Worm (Caenorhabditis elegans): ENCODE results near the gene lelo-3.

The lelo-3 gene

DNA sequence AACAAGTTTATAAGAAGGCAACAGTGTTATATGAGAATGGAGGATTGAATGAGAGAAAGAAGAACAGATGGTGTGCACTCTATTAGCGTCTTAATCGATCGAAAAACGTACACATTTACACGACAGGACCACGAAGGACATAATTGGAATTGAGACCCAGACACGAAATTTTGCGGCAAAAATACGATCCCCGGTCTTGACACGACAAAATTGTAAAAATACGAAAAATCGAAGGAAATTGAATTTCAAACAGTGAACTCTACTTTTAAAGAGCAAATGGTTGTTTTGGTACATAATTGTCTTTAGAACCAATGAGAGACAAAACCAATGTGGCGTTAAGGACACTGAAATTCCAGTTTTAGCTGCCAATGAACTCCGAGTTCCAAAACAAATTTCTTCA is at the start of gene lelo-3:
Gene lelo-3 (minus strand): TSS at position 101 of the 400 bp plus-strand sequence.
- no peak for TF ChIP-seq lin-38 (GFP tag; IDR thresholded peaks at IDR 0.05)
- TF ChIP-seq dmd-9 (GFP tag; IDR thresholded peaks at IDR 0.05) = no peak
- no peak for TF ChIP-seq lsy-2 (tag; optimal IDR thresholded peaks at IDR 0.05)

DNA sequence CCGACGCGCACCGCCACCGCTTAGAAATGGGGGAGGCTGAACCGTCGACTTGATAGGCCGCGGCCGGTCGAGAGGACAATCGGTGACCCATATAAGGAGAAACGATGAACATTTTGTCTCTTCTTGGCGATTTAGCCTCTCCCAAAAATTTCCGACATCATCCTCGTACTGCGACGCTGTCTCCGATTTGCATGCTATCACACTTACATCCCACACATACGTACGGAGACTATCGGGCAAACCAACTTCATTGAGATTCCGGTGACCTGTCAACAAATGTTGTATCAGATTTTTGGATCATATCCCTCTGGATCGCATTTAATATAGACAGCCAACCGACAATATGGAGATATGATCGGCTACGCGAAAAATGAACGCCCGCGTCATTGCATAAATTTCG is 44.2 kb upstream of the lelo-3 start:
- no peak for TF ChIP-seq nhr-237 (tag; optimal IDR thresholded peaks at IDR 0.05)
- TF ChIP-seq jun-1 (tag; optimal IDR thresholded peaks at IDR 0.05) = no peak
- TF ChIP-seq F49E8.2 (tag; optimal IDR thresholded peaks at IDR 0.05; ENCODE audit: borderline replicate concordance) = no peak
- no peak for TF ChIP-seq madf-5 (GFP tag; IDR thresholded peaks at IDR 0.05)
- no peak for TF ChIP-seq mep-1 (tag; optimal IDR thresholded peaks at IDR 0.05)
- TF ChIP-seq T20F7.1 (GFP tag; optimal IDR thresholded peaks at IDR 0.05) = no peak
- TF ChIP-seq nhr-76 (tag; optimal IDR thresholded peaks at IDR 0.05) = no peak
- TF ChIP-seq aha-1 (tag) = no peak
- TF ChIP-seq unc-39 (tag; optimal IDR thresholded peaks at IDR 0.05) = no peak
- TF ChIP-seq ceh-32 (tag; optimal IDR thresholded peaks at IDR 0.05; ENCODE audit: poor library complexity) = no peak
- TF ChIP-seq sdz-12 (GFP tag; optimal IDR thresholded peaks at IDR 0.05) = no peak
- no peak for TF ChIP-seq lir-3 (tag; optimal IDR thresholded peaks at IDR 0.05)
- TF ChIP-seq ces-1 (GFP tag; optimal IDR thresholded peaks at IDR 0.05) = no peak
- no peak for TF ChIP-seq fkh-10 (GFP tag; optimal IDR thresholded peaks at IDR 0.05)
- no peak for TF ChIP-seq aly-2 (tag; optimal IDR thresholded peaks at IDR 0.05)
- no peak for TF ChIP-seq spr-3 (GFP tag; optimal IDR thresholded peaks at IDR 0.05)
- TF ChIP-seq lin-39 (tag; optimal IDR thresholded peaks at IDR 0.05) = no peak
- no peak for TF ChIP-seq nhr-48 (tag; optimal IDR thresholded peaks at IDR 0.05)
- no peak for TF ChIP-seq lin-15B (tag; optimal IDR thresholded peaks at IDR 0.05)
- TF ChIP-seq snpc-4 (tag; optimal IDR thresholded peaks at IDR 0.05) = no peak

DNA sequence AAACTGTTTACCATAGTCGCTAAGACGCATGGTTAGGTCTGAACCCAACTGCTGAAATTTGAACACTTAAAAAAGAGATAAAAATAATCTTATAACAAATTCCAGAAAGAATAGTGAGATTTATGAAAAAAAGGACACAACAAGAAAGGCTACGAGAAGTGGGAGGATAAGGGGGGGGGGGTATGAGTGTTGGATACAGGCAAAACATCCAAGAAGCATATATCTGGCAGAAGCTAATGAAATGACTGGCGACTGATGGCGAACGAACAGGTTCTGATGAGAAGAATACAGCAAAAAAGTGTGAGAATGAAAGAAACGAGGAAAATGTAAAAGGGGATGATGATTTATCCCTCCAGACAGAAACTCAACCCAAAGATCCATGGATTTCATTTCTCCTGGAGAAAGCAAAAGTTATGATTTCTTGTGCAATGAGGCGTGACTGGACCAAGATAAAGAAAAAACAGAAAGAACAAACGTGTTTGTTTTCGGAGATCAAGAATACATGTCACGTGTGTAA is 43.6 kb upstream of the lelo-3 start, which contains the start of gene ptr-4:
Gene ptr-4 (minus strand): TSS at position 51 of the 517 bp plus-strand sequence.
- TF ChIP-seq unc-62 (GFP tag; optimal IDR thresholded peaks at IDR 0.05 in 1 of 2) (peak in 1 of 2 experiments; percentile 92), unc-62 (tag; optimal IDR thresholded peaks at IDR 0.05) (no peak), ama-1 (optimal IDR thresholded peaks at IDR 0.05) (no peak)

DNA sequence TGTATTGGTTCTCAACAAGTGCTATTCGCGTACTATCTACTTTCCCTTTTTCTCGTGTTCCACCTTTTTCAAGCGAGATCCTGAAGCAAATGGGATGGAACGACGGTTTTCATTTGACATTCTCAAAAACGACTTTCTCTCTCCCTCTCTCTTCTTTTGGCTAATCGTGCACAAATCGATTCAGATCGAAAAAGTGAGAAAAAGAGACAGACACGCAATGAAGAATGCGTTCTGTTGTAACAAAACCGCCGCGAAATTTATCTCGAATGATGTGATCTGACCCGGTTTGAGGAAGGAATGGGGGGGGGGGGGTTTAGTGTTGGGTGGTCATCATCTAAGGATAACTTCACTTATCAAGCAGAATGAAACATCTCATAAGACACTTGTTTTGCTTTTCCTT is 42.0 kb upstream of the lelo-3 start:
- TF ChIP-seq mdl-1 (tag; optimal IDR thresholded peaks at IDR 0.05) = peak in 1 of 2 experiments; percentile 23
- no peak for TF ChIP-seq F44E2.7 (GFP tag; IDR thresholded peaks at IDR 0.05)
- no peak for TF ChIP-seq tra-1 (GFP tag; IDR thresholded peaks at IDR 0.05)
- peak; percentile 25 for TF ChIP-seq hlh-11 (tag; optimal IDR thresholded peaks at IDR 0.05)
- no peak for TF ChIP-seq nhr-6 (tag; optimal IDR thresholded peaks at IDR 0.05)
- TF ChIP-seq hlh-30 (tag; optimal IDR thresholded peaks at IDR 0.05; ENCODE audit: insufficient read depth) = peak; percentile 9

DNA sequence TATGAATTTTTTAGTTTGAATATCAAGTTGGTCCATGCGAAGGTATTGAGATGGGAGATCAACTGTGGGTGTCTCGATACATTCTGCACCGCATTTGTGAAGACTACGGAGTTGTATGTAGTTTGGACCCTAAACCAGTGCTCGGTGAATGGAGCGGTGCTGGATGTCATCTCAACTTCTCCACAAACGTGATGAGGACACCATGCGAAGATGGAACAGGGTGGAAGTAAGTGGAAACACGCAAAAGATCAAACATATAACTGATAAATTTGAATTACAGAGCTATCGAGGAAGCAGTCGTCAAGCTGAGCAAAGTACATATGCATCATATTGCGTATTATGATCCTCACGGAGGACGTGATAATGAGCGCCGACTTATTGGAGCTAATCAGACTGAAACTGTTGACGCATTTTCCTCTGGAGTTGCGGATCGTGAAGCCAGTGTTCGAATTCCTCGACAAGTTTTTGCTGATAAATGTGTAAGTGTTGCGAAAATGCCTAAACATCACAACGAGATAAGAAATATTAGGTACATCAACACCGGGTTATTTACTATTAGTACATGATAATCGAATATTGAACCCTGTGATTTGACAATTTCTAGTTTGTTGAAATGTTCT is 36.9 kb upstream of the lelo-3 start:
- TF ChIP-seq F37D6.2 (tag; optimal IDR thresholded peaks at IDR 0.05) (no peak), php-3 (GFP tag; IDR thresholded peaks at IDR 0.05) (no peak), mxl-2 (GFP tag; conservative IDR thresholded peaks at IDR 0.05) (no peak), mdl-1 (tag; optimal IDR thresholded peaks at IDR 0.05) (no peak), nhr-41 (GFP tag; IDR thresholded peaks at IDR 0.05) (no peak), gei-8 (GFP tag; optimal IDR thresholded peaks at IDR 0.05) (no peak), vab-7 (GFP tag; IDR thresholded peaks at IDR 0.05) (no peak), ceh-62 (tag; optimal IDR thresholded peaks at IDR 0.05) (no peak), mes-2 (tag; optimal IDR thresholded peaks at IDR 0.05; ENCODE audit: poor library complexity, severe bottlenecking) (no peak), Y105C5A.15 (GFP tag; IDR thresholded peaks at IDR 0.05) (no peak), daf-16 (GFP tag; optimal IDR thresholded peaks at IDR 0.05) (no peak), daf-16 (tag; optimal IDR thresholded peaks at IDR 0.05) (peak; percentile 88), jun-1 (tag; optimal IDR thresholded peaks at IDR 0.05) (no peak), ceh-20 (GFP tag; IDR thresholded peaks at IDR 0.05) (no peak), nhr-237 (tag; optimal IDR thresholded peaks at IDR 0.05) (no peak), saeg-2 (GFP tag; IDR thresholded peaks at IDR 0.05) (no peak), dve-1 (tag; optimal IDR thresholded peaks at IDR 0.05; ENCODE audit: insufficient read depth) (peak; percentile 72)

All from whole organism, L4 larva.